Worm (Caenorhabditis elegans) whole organism, L2 larva: Measurements from ENCODE around the gene srj-8.

ENCODE experiments used
- C34F6.9 ChIP-seq: fragments of 150-350 bp; optimal IDR thresholded peaks from 2 replicates; lab custom pipeline; 2014; ENCODE audit warnings: missing biosample characterization, missing genetic modification characterization
- Y55F3AM.14 ChIP-seq: fragments of 200-800 bp; sonication (Bioruptor generic); optimal IDR thresholded peaks from 2 replicates; lab custom pipeline; 2018; ENCODE audit warnings: mild to moderate bottlenecking, missing genetic modification characterization, missing compliant biosample characterization
- ZK546.5 ChIP-seq: sonication (generic microtip); optimal IDR thresholded peaks from 2 replicates; lab custom pipeline; 2017; ENCODE audit warnings: missing biosample characterization, missing genetic modification characterization
- alr-1 ChIP-seq: fragments of 150-350 bp; optimal IDR thresholded peaks from 2 replicates; lab custom pipeline; 2014; ENCODE audit warnings: missing biosample characterization, missing genetic modification characterization
- aly-2 ChIP-seq: fragments of 150-350 bp; optimal IDR thresholded peaks from 2 replicates; lab custom pipeline; 2014; ENCODE audit warnings: missing biosample characterization, missing genetic modification characterization
- ama-1 ChIP-seq: fragments of 150-350 bp; optimal IDR thresholded peaks from 2 replicates; lab custom pipeline; 2018; ENCODE audit warnings: inconsistent platforms
- ceh-16 ChIP-seq: fragments of 150-350 bp; optimal IDR thresholded peaks from 2 replicates; lab custom pipeline; 2014; ENCODE audit warnings: missing biosample characterization, missing genetic modification characterization
- ceh-82 ChIP-seq: fragments of 150-350 bp; optimal IDR thresholded peaks from 2 replicates; lab custom pipeline; 2014; ENCODE audit warnings: missing biosample characterization, missing genetic modification characterization
- dmd-4 ChIP-seq: sonication (generic microtip); optimal IDR thresholded peaks from 2 replicates; lab custom pipeline; 2017; ENCODE audit warnings: missing biosample characterization, missing genetic modification characterization
- egl-27 ChIP-seq: sonication (generic microtip); optimal IDR thresholded peaks from 3 replicates; lab custom pipeline; 2017; ENCODE audit warnings: missing biosample characterization, missing genetic modification reagents, missing genetic modification characterization
- elt-1 ChIP-seq: fragments of 150-350 bp; optimal IDR thresholded peaks from 2 replicates; lab custom pipeline; 2014; ENCODE audit warnings: missing biosample characterization, missing genetic modification characterization
- elt-3 ChIP-seq: sonication (generic microtip); optimal IDR thresholded peaks from 2 replicates; lab custom pipeline; 2017; ENCODE audit warnings: missing biosample characterization, missing genetic modification characterization
- fos-1 ChIP-seq: fragments of 150-350 bp; optimal IDR thresholded peaks from 2 replicates; lab custom pipeline; 2014; ENCODE audit warnings: missing biosample characterization, missing genetic modification characterization
- lin-11 ChIP-seq: fragments of 150-350 bp; sonication (generic microtip); optimal IDR thresholded peaks from 2 replicates; lab custom pipeline; 2014; ENCODE audit warnings: missing biosample characterization, missing genetic modification characterization, inconsistent platforms, mixed read lengths
- lsy-2 ChIP-seq, 2 experiments: fragments of 150-350 bp in 1 of 2; sonication (generic microtip) in 1 of 2; optimal IDR thresholded peaks; 2 replicates each; lab custom pipeline; 2014 to 2017; ENCODE audit warnings: missing biosample characterization in 2 of 2, missing genetic modification characterization in 2 of 2
- mab-5 ChIP-seq: fragments of 150-350 bp; optimal IDR thresholded peaks from 2 replicates; lab custom pipeline; 2014; ENCODE audit warnings: missing biosample characterization, missing genetic modification characterization
- mbf-1 ChIP-seq: sonication (generic microtip); optimal IDR thresholded peaks from 2 replicates; lab custom pipeline; 2017; ENCODE audit warnings: missing biosample characterization, missing genetic modification characterization
- mdl-1 ChIP-seq, 2 experiments: fragments of 150-350 bp in 1 of 2; sonication (generic microtip) in 1 of 2; optimal IDR thresholded peaks; 2 replicates each; lab custom pipeline; 2017; ENCODE audit warnings: missing biosample characterization in 2 of 2, missing genetic modification characterization in 2 of 2
- nhr-12 ChIP-seq: fragments of 150-350 bp; optimal IDR thresholded peaks from 2 replicates; lab custom pipeline; 2014; ENCODE audit warnings: missing biosample characterization, missing genetic modification characterization
- nhr-129 ChIP-seq: fragments of 150-350 bp; optimal IDR thresholded peaks from 2 replicates; lab custom pipeline; 2014; ENCODE audit warnings: missing biosample characterization, missing genetic modification characterization
- nhr-21 ChIP-seq: fragments of 150-350 bp; optimal IDR thresholded peaks from 2 replicates; lab custom pipeline; 2014; ENCODE audit warnings: missing biosample characterization, missing genetic modification characterization
- nhr-23 ChIP-seq: fragments of 150-350 bp; optimal IDR thresholded peaks from 2 replicates; lab custom pipeline; 2014; ENCODE audit warnings: missing biosample characterization, missing genetic modification reagents, missing genetic modification characterization
- nhr-237 ChIP-seq: fragments of 150-350 bp; optimal IDR thresholded peaks from 2 replicates; lab custom pipeline; 2014; ENCODE audit warnings: missing biosample characterization, missing genetic modification characterization
- nhr-25 ChIP-seq: fragments of 150-350 bp; sonication (generic microtip); optimal IDR thresholded peaks from 3 replicates; lab custom pipeline; 2014; ENCODE audit warnings: missing biosample characterization, missing genetic modification characterization
- nhr-6 ChIP-seq: fragments of 150-350 bp; optimal IDR thresholded peaks from 2 replicates; lab custom pipeline; 2014; ENCODE audit warnings: missing biosample characterization, missing genetic modification characterization
- sem-4 ChIP-seq: fragments of 150-350 bp; optimal IDR thresholded peaks from 2 replicates; lab custom pipeline; 2014; ENCODE audit warnings: missing biosample characterization, missing genetic modification reagents, missing genetic modification characterization
- skn-1 ChIP-seq: sonication (generic microtip); optimal IDR thresholded peaks from 2 replicates; lab custom pipeline; 2017; ENCODE audit warnings: missing biosample characterization, missing genetic modification characterization
- sma-3 ChIP-seq: sonication (generic microtip); optimal IDR thresholded peaks from 2 replicates; lab custom pipeline; 2016; ENCODE audit warnings: missing genetic modification reagents, missing genetic modification characterization, missing compliant biosample characterization
- sma-9 ChIP-seq, 2 experiments: fragments of 150-350 bp in 1 of 2; sonication (generic microtip) in 1 of 2; optimal IDR thresholded peaks; 2 replicates each; lab custom pipeline; 2014 to 2016; ENCODE audit warnings: missing genetic modification characterization in 2 of 2, mild to moderate bottlenecking in 1 of 2, missing biosample characterization in 1 of 2, missing compliant biosample characterization in 1 of 2, missing genetic modification reagents in 1 of 2, moderate library complexity in 1 of 2
- snpc-4 ChIP-seq: fragments of 150-350 bp; optimal IDR thresholded peaks from 2 replicates; lab custom pipeline; 2014; ENCODE audit warnings: missing biosample characterization, missing genetic modification characterization
- unc-55 ChIP-seq: fragments of 150-350 bp; sonication (generic microtip); optimal IDR thresholded peaks from 3 replicates; lab custom pipeline; 2014; ENCODE audit warnings: missing biosample characterization, missing genetic modification reagents, missing genetic modification characterization
- unc-62 ChIP-seq: fragments of 150-350 bp; optimal IDR thresholded peaks from 2 replicates; lab custom pipeline; 2014; ENCODE audit warnings: missing biosample characterization, missing genetic modification reagents, missing genetic modification characterization
- zag-1 ChIP-seq: fragments of 150-350 bp; optimal IDR thresholded peaks from 2 replicates; lab custom pipeline; 2014; ENCODE audit warnings: missing biosample characterization, missing genetic modification characterization
- ztf-11 ChIP-seq: sonication (generic microtip); optimal IDR thresholded peaks from 2 replicates; lab custom pipeline; 2017; ENCODE audit warnings: missing biosample characterization, missing genetic modification characterization
- ztf-4 ChIP-seq: fragments of 150-350 bp; optimal IDR thresholded peaks from 2 replicates; lab custom pipeline; 2014; ENCODE audit warnings: missing biosample characterization, missing genetic modification characterization

srj-8 gene

ce11 chrV:3266189-3266588, 18.6 kb downstream of the srj-8 start, which contains the start of gene T28A11.17:
Gene T28A11.17, minus strand, starts transcription at chrV:3266289.
- TF ChIP-seq ZK546.5 (no peak), skn-1 (tag; lab: Kevin White, UChicago) (no peak), lin-11 (tag; lab: Kevin White, UChicago) (no peak), ztf-11 (tag; lab: Kevin White, UChicago) (no peak), snpc-4 (tag; lab: Kevin White, UChicago) (no peak), unc-62 (GFP tag; lab: Kevin White, UChicago) (no peak), ztf-4 (tag; lab: Kevin White, UChicago) (no peak), nhr-12 (tag; lab: Kevin White, UChicago) (no peak), ama-1 (lab: Kevin White, UChicago) (no peak), Y55F3AM.14 (no peak), aly-2 (no peak), ceh-82 (tag; lab: Kevin White, UChicago) (no peak), mdl-1 (tag; optimal IDR thresholded peaks at IDR 0.05; lab: Kevin White, UChicago) (no peak), ceh-16 (tag; lab: Kevin White, UChicago) (no peak)

ce11 chrV:3267950-3268349, 20.3 kb downstream of the srj-8 start, which contains the start of gene T28A11.18:
Gene T28A11.18, minus strand, starts transcription at chrV:3268050.
- no peak for TF ChIP-seq nhr-6 (tag; lab: Kevin White, UChicago)
- TF ChIP-seq ama-1 (lab: Kevin White, UChicago), result no peak
- TF ChIP-seq nhr-23 (tag; lab: Kevin White, UChicago), result no peak
- TF ChIP-seq C34F6.9, result no peak
- TF ChIP-seq dmd-4 (tag; lab: Kevin White, UChicago), result no peak
- no peak for TF ChIP-seq ztf-4 (tag; lab: Kevin White, UChicago)
- TF ChIP-seq snpc-4 (tag; lab: Kevin White, UChicago), result no peak
- TF ChIP-seq elt-3 (tag; lab: Kevin White, UChicago), result no peak
- no peak for TF ChIP-seq nhr-237
- no peak for TF ChIP-seq lsy-2 (tag; optimal IDR thresholded peaks at IDR 0.05; lab: Kevin White, UChicago)
- no peak for TF ChIP-seq nhr-25 (tag; lab: Kevin White, UChicago)
- no peak for TF ChIP-seq egl-27 (tag; lab: Kevin White, UChicago)

- TF ChIP-seq alr-1 (tag; lab: Kevin White, UChicago), result no peak
- peak; percentile 33 for TF ChIP-seq sma-9 (GFP tag; optimal IDR thresholded peaks at IDR 0.05; lab: Kevin White, UChicago)
- TF ChIP-seq sma-9 (tag; optimal IDR thresholded peaks at IDR 0.05; lab: Kevin White, UChicago), result no peak
Measured at ce11 chrV:3269407-3269806, 21.8 kb downstream of the srj-8 start, which contains the start of gene T28A11.19. Gene T28A11.19, minus strand, starts transcription at chrV:3269514.

ce11 chrV:3273156-3273555, 25.5 kb downstream of the srj-8 start, which contains the start of gene T28A11.20:
Gene T28A11.20, minus strand, starts transcription at chrV:3273256.
- no peak for TF ChIP-seq skn-1 (tag; lab: Kevin White, UChicago)
- TF ChIP-seq nhr-25 (tag; lab: Kevin White, UChicago), result no peak
- TF ChIP-seq dmd-4 (tag; lab: Kevin White, UChicago), result no peak
- TF ChIP-seq unc-55 (GFP tag; lab: Kevin White, UChicago), result no peak
- TF ChIP-seq fos-1 (tag; lab: Kevin White, UChicago), result no peak
- TF ChIP-seq nhr-23 (tag; lab: Kevin White, UChicago), result no peak
- no peak for TF ChIP-seq unc-62 (GFP tag; lab: Kevin White, UChicago)
- TF ChIP-seq lsy-2 (tag; optimal IDR thresholded peaks at IDR 0.05; lab: Kevin White, UChicago), result no peak
- TF ChIP-seq nhr-237, result no peak
- no peak for TF ChIP-seq sma-3 (GFP tag; lab: Kevin White, UChicago)
- no peak for TF ChIP-seq nhr-129 (tag; lab: Kevin White, UChicago)
- TF ChIP-seq mbf-1 (tag; lab: Kevin White, UChicago), result no peak
- TF ChIP-seq C34F6.9, result no peak
- no peak for TF ChIP-seq lin-11 (tag; lab: Kevin White, UChicago)
- no peak for TF ChIP-seq zag-1 (tag; lab: Kevin White, UChicago)
- no peak for TF ChIP-seq sma-9 (GFP tag; optimal IDR thresholded peaks at IDR 0.05; lab: Kevin White, UChicago)
- no peak for TF ChIP-seq sma-9 (tag; optimal IDR thresholded peaks at IDR 0.05; lab: Kevin White, UChicago)
- TF ChIP-seq mab-5, result no peak
- no peak for TF ChIP-seq Y55F3AM.14
- TF ChIP-seq ZK546.5, result no peak

ce11 chrV:3273577-3274100, 26.0 kb downstream of the srj-8 start, which contains the start of gene T28A11.4:
Gene T28A11.4, plus strand, starts transcription at chrV:3274050.
- no peak for TF ChIP-seq nhr-21 (tag; lab: Kevin White, UChicago)
- TF ChIP-seq ZK546.5, result no peak
- TF ChIP-seq ztf-4 (tag; lab: Kevin White, UChicago), result no peak
- no peak for TF ChIP-seq elt-1 (tag; lab: Kevin White, UChicago)
- TF ChIP-seq aly-2, result no peak
- TF ChIP-seq ceh-16 (tag; lab: Kevin White, UChicago), result no peak
- no peak for TF ChIP-seq Y55F3AM.14
- TF ChIP-seq sem-4 (tag; lab: Kevin White, UChicago), result no peak
- no peak for TF ChIP-seq zag-1 (tag; lab: Kevin White, UChicago)
- no peak for TF ChIP-seq mab-5
